Fruit fly (Drosophila melanogaster) ovary, adult (tissue): Measurements from ENCODE around the gene Or65b.

Experiments used
- CG17801 ChIP-seq: fragments of 200-800 bp; optimal IDR thresholded peaks from 2 replicates; lab custom pipeline; 2019; ENCODE audit warnings: missing biosample characterization, mild to moderate bottlenecking, missing genetic modification characterization, moderate library complexity; ENCODE audit not compliant: partially characterized antibody

Or65b gene

DNA sequence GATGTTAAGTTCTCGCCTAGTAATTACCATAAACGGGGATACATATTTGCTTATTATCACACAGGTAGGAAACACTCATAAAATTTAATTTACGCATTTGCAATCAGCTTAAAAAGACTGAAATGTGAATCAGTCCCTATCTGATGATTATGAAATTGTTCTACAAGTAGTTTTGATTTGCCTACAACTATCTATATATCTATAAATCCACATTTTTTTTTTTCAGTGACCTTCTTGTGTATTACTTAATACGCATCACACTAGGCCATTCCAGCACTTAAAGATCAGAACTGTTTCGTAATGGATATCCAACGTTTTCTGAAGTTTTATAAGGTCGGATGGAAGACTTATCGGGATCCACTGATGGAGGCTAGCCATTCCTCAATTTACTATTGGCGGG, at the start of gene Or65b:
Gene Or65b (plus strand): TSS at position 301 of the 400 bp plus-strand sequence.
- no peak for TF ChIP-seq CG17801 (GFP tag; lab: Kevin White, UChicago)

DNA sequence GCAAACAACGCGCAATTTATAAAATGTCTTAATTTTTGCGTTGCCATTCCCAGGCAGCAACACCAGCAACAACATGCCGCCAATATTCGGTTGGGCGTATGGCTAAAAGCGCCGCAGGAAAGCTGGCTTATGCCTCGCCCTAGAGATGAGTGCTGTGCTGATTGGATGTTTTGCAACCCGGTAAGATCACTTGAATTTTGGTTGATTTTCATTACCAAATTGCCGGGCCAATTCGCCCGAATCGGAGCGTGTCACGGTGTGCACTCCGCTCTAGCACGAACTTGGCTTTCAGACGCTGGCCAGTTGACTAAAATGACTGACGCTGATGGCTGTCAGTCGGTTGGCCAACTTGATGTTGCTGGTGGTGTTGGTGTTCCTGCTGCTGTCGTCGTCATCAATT, 40.0 kb upstream of the Or65b start:
- no peak for TF ChIP-seq CG17801 (GFP tag; lab: Kevin White, UChicago)

DNA sequence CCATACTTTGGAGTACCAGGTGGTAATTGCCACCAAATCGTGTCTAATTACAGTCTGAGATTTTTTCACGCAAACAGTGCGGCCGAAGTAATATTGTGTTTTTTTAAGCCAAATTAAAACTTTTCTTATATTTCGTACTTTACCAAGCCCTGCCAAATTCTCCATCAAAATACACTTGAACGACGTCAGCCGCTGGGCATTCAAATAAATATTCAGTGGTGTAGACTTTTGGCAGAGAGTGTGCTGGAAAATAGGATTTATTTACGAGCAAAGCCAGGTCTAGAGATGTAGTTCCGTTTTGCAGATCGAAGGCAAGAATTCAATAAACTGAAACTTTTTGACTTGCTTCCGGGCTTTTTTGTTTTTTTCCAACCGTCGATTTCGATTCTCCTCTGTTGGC, 28.8 kb upstream of the Or65b start:
- no peak for TF ChIP-seq CG17801 (GFP tag; lab: Kevin White, UChicago)

DNA sequence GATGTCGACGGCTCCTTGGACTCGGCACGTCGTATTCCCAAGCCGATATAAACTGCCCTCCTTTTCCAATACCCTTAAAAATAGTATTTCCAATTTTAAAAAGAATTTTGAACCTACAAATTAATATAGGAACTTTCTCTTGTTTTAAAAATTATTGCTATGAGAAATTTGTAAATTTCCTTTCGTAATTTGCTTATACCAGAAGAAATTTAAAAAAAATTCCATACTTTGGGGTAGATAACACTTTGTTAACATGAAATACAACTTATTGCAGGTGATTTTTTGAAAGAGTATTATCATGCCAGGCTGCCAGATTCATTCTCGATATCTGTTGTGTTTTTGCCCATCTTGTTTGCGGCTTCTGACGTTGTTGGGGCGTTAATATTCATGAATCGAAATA, 22.9 kb upstream of the Or65b start:
- TF ChIP-seq CG17801 (GFP tag; lab: Kevin White, UChicago) = no peak

DNA sequence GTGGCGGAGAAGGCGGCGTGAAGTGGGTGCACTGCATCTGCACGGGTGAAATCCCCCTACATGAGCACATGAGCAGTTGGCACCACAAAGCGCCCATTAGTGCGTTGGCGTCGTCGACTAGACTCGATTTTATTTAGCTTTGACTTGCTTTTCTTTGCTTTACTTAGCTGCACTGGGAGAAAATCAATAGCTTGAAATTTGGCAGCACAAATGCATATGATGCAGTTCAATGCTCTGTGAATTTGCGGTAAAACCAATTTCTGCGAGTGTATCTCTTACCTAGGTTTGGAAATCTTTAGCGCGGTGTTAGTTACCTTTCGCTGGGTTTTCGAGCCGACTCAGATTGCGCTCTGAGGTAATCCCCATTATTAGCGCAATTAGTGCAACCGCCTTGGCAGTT, 20.6 kb upstream of the Or65b start:
- TF ChIP-seq CG17801 (GFP tag; lab: Kevin White, UChicago) = no peak

DNA sequence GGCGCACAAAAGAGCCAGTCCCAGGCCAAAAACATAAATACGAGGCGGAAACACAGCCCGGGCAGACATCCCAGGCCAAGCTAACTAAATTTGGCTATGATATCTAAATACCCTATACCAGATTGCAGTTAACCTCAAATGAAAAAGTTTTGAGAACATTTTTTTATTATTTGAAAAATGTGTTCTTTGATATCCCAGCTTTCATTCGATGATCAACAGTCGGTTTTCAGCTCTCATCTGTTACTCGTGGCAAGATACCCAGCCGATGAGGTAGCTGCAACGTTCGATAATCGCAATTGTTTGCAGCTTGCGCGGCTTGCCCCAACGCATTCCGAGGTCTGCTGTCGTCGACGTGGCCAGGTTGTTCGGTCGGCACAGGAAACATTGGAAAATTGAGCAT, 18.1 kb upstream of the Or65b start:
- TF ChIP-seq CG17801 (GFP tag; lab: Kevin White, UChicago) = no peak

DNA sequence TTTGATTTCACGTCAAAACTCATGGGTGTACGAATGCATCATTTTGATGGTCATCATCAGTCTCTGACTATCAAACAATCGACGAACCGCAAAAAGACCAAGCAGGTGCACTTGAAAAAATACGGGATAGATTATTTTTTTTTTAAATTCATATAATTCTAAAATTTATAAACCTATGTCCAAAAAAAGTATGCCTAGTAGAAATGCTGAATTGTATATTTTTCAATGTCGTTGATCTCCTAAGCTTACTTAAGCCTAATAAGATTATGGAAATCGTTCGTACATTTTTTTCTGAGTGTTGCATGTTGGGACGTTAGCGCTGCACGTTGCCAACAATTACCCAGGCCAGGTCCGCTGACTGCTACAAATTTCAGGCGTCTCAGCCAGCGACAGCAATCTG, 16.8 kb upstream of the Or65b start:
- no peak for TF ChIP-seq CG17801 (GFP tag; lab: Kevin White, UChicago)

DNA sequence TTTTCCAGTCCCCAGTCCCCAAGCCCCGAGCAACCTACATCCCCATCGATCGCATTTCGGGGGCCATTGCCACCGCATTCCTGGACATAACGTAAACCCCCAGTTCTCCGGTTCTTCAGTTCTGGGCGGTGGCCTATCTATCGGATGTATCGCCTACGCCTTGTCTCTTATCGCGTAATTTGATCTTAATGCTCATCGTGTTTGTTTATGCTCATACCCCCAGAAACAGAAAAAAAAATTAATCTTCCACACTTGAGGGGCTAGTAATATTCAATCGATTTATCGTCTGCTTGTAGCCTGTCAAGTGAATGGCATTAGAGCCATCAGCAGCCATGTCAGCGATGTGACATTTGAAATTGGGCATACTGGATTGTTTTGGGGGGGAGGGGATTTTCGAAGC, 15.7 kb upstream of the Or65b start:
- no peak for TF ChIP-seq CG17801 (GFP tag; lab: Kevin White, UChicago)

DNA sequence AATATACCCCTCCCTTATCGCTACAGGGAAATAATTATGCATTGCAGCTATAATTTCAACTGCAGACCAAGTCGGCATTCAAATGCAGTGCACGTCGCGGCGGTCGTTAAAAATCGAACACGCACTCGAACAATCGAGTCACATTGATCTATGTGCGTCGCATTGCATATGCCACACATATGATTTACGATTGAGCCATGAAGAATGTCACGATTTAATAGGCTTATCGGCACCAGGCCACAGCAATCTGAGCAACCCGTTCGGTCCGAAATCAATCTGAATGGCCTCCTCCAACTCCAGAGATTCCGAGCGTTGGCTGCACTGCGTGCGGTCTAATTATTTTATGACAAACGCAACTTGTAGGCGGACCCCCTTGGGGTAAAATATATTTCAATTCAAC, 14.9 kb upstream of the Or65b start:
- TF ChIP-seq CG17801 (GFP tag; lab: Kevin White, UChicago) = no peak

DNA sequence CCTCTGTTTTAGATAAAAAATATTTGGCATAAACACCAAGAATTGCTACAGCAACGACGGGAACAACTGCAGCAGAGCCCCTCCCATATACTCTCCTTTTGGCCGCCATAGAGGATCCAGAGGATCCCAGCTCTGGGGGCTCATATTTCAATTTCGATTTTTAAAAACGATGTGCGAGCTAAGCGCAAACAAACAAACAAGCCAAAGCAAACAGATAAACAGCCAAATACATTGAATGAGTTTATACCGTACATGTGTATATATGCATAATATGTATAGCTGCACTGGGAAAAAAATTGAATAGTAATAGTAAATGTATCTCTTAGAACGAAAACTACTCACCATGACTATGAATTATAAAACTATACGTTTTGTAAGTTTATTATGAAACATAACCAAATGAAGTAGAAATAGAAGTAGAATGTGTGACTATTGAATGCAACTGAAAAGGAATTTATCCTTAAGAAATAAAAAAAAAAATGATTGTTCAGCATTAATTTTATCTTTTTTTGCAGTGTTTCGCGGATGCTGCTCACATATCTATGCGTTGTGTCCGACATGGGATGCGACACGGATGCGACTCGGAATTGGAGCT, 13.3 kb upstream of the Or65b start:
- no peak for TF ChIP-seq CG17801 (GFP tag; lab: Kevin White, UChicago)

DNA sequence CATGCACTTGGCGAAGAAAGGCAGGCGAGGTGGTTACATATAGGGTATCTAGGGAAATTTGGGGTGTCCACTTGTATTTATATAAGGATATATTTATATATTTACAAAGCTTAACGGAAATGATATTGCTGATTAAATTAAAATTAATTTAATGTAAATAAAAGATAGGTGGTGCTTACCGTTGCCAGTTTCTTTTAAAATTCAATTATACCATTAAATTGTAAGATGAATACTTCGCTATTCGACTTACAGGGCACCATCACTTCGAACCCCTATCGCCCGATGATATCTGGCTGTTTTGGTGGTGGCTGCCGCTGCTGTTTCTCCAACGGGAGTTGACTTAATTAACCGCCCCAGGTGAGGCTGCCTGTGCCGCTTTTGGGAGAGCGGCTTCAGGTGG, 9.7 kb upstream of the Or65b start:
- TF ChIP-seq CG17801 (GFP tag; lab: Kevin White, UChicago) = no peak

DNA sequence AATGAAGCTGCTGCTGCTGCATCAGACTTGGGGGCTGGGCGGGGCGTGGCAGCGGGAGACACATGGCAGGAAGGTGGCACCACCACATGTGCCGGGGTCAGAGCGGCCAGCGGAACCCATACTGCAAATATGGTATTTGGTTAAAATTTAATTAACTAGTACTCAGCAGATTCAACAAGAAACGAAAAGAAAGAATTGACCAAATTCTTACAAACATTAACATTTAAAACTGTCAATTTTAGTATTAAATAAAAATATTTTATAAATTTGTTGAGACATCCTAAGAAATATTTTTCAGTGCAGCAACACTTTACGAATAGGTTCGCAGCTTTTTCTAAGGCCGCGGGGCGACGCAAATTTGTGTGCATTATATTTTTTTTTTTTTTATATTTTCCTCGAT, 7.9 kb upstream of the Or65b start:
- TF ChIP-seq CG17801 (GFP tag; lab: Kevin White, UChicago) = no peak

DNA sequence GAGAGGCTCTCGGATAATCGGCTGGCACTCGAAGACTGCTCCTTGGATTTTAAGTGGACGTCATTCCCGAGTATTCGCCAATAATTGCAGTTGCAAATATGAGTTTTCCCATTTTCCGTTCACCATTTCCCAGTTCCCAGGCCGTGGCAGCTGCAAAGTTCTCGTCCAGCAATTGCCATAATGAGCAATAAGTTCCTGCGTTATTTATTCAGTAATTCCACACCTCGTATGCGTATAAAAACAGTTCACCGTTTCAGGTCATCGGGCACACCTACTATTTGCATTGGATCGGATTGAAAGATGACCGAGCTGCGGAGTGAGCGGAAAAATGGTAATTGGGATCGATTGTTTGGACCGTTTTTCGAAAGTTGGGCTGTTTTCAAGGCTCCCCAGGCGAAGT, 5.1 kb upstream of the Or65b start, which contains the start of gene Or65a:
Gene Or65a (plus strand): TSS at position 301 of the 400 bp plus-strand sequence.
- TF ChIP-seq CG17801 (GFP tag; lab: Kevin White, UChicago) = no peak

DNA sequence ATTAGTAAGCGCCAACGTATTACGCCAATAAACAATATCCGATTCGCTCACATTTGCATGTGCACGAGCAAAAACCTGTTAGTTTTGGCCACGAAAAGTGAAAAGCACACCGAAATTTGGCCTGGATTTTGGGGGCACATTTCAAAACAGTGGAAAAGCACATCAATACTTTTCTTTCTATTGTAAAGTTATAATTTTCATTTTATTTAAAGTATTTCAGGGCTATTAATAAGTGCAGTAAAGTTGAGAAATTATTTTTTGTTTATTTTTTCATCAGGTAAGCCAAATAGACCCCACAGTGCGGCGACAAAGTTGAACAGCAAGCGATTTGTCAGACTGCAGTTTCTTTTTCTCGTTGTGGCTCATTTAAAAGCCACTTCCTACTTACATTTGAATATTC, 2.7 kb upstream of the Or65b start:
- no peak for TF ChIP-seq CG17801 (GFP tag; lab: Kevin White, UChicago)

DNA sequence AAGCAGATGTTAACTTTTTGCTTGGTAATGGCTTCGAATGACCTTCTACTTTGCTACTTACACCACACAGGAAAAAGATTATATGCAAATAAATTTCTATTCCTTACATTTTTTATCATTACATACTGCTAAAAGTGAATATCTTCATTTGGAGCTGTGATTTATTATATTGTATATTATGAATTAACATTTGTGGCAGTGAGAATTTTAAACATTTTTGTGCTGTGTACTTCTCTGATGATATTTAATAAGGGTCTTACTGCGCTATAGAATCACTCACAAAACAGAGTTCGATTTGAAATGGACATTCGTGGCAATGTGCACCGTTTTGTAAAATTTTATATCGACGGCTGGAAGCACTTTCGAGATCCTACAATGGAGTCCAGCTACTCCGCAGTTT, 1.9 kb downstream of the Or65b start, which contains the start of gene Or65c:
Gene Or65c (plus strand): TSS at position 301 of the 400 bp plus-strand sequence.
- no peak for TF ChIP-seq CG17801 (GFP tag; lab: Kevin White, UChicago)

DNA sequence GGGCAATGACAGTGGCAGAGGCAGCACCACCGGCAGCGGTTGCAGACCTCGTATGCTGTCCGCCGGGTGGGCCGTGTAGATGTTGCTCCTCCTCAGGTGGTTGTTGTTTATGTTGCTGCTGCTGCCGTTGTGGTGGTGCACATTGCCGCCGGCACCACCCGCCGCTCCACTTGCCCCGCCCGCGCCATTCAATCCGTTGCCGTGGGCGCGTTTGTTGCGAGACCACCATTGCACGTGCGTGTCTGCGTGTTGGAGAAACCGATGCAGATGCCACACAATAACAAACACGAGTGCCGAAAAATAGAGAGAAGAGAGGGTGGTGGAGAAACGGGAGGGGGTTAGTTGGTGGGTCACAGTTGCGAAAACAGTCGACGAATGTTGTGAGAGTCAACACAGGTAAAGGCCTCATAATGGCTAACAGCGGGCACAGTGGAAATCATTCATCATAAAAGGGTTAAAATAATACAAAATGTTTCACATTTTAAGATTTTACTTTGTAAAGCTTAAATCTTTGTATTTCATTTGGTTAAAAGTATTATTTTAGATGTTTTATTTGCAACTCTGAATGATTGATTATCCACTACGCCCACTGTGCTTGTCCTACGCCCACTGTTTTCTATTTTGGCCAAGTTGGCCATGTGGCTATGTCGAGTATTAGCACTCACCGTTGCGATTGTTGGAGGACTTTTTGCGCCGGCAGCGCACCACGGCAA, 6.1 kb downstream of the Or65b start:
- TF ChIP-seq CG17801 (GFP tag; lab: Kevin White, UChicago) = no peak
